Fruit fly (Drosophila melanogaster) whole organism, embryonic: ENCODE data around the gene Ire1.

Experiments used
- ATbp ChIP-seq: fragments of 200-800 bp; sonication (Bioruptor generic); optimal IDR thresholded peaks from 2 replicates; lab custom pipeline; 2017; ENCODE audit warnings: missing biosample characterization, mild to moderate bottlenecking, missing genetic modification characterization, missing genetic modification reagents
- CG10979 ChIP-seq: fragments of 200-800 bp; sonication (Bioruptor generic); optimal IDR thresholded peaks from 2 replicates; lab custom pipeline; 2018; ENCODE audit warnings: missing biosample characterization, mild to moderate bottlenecking, missing genetic modification characterization, moderate library complexity
- CG12155 ChIP-seq: fragments of 200-800 bp; sonication (Bioruptor generic); optimal IDR thresholded peaks from 3 replicates; lab custom pipeline; 2016; ENCODE audit warnings: missing biosample characterization, missing genetic modification characterization
- CG13624 ChIP-seq: fragments of 200-800 bp; sonication (Bioruptor generic); optimal IDR thresholded peaks from 2 replicates; lab custom pipeline; 2016; ENCODE audit warnings: missing biosample characterization, missing genetic modification characterization
- CG15011 ChIP-seq: fragments of 200-800 bp; sonication (Bioruptor generic); optimal IDR thresholded peaks from 3 replicates; lab custom pipeline; 2018; ENCODE audit warnings: missing biosample characterization, mild to moderate bottlenecking, missing genetic modification characterization
- CG17568 ChIP-seq: fragments of 200-800 bp; sonication (Bioruptor generic); optimal IDR thresholded peaks from 2 replicates; lab custom pipeline; 2018; ENCODE audit warnings: missing biosample characterization, mild to moderate bottlenecking, missing genetic modification characterization, moderate library complexity
- CG18262 ChIP-seq: fragments of 200-800 bp; optimal IDR thresholded peaks from 3 replicates; lab custom pipeline; 2019; ENCODE audit warnings: missing biosample characterization, mild to moderate bottlenecking, missing genetic modification characterization, moderate library complexity
- CG2199 ChIP-seq: fragments of 200-800 bp; sonication (Bioruptor generic); IDR thresholded peaks from 3 replicates; pipeline ENCODE4 v1.3.6; 2022; ENCODE audit warnings: missing biosample characterization, missing genetic modification characterization
- CG4707 ChIP-seq: fragments of 200-800 bp; sonication (Bioruptor generic); optimal IDR thresholded peaks from 2 replicates; lab custom pipeline; 2018; ENCODE audit warnings: missing biosample characterization, mild to moderate bottlenecking, missing genetic modification characterization, moderate library complexity
- CG6175 ChIP-seq: fragments of 200-800 bp; sonication (Bioruptor generic); IDR thresholded peaks from 3 replicates; pipeline ENCODE4 v1.3.6; 2022; ENCODE audit warnings: missing biosample characterization, missing genetic modification characterization
- CG7372 ChIP-seq: fragments of 200-800 bp; sonication (Bioruptor generic); IDR thresholded peaks from 2 replicates; pipeline ENCODE4 v1.3.6; 2022; ENCODE audit warnings: missing biosample characterization, missing genetic modification characterization
- CG8478 ChIP-seq: fragments of >200 bp; optimal IDR thresholded peaks from 2 replicates; lab custom pipeline; 2018
- CG8944 ChIP-seq: fragments of 200-800 bp; sonication (Bioruptor generic); optimal IDR thresholded peaks from 3 replicates; lab custom pipeline; 2016; ENCODE audit warnings: missing biosample characterization, missing genetic modification characterization
- CG9932 ChIP-seq: fragments of 200-800 bp; sonication (Bioruptor generic); IDR thresholded peaks from 2 replicates; pipeline ENCODE4 v1.3.6; 2022; ENCODE audit warnings: missing biosample characterization, missing genetic modification characterization
- D ChIP-seq, 2 experiments: fragments of 200-800 bp in 1 of 2; fragments of >200 bp in 1 of 2; sonication (Bioruptor generic) in 1 of 2; optimal IDR thresholded peaks; 2 replicates in 1 of 2; 3 replicates in 1 of 2; lab custom pipeline; 2017; ENCODE audit warnings: mild to moderate bottlenecking in 1 of 2, missing biosample characterization in 1 of 2, missing genetic modification characterization in 1 of 2, missing genetic modification reagents in 1 of 2
- D19B ChIP-seq: fragments of 200-800 bp; sonication (Bioruptor generic); optimal IDR thresholded peaks from 2 replicates; lab custom pipeline; 2017; ENCODE audit warnings: missing biosample characterization, mild to moderate bottlenecking, missing genetic modification characterization
- H15 ChIP-seq: fragments of 200-800 bp; sonication (Bioruptor generic); IDR thresholded peaks from 3 replicates; pipeline ENCODE4 v1.3.6; 2022; ENCODE audit warnings: missing biosample characterization, missing genetic modification characterization
- H2.0 ChIP-seq: fragments of 200-800 bp; sonication (Bioruptor generic); IDR thresholded peaks from 2 replicates; pipeline ENCODE4 v1.3.6; 2022; ENCODE audit warnings: missing biosample characterization, missing genetic modification characterization
- HmgZ ChIP-seq: fragments of 200-800 bp; sonication (Bioruptor generic); optimal IDR thresholded peaks from 2 replicates; lab custom pipeline; 2018; ENCODE audit warnings: missing biosample characterization, mild to moderate bottlenecking, missing genetic modification characterization
- Hsf ChIP-seq: fragments of 200-800 bp; sonication (Bioruptor generic); optimal IDR thresholded peaks from 3 replicates; lab custom pipeline; 2016; ENCODE audit warnings: missing biosample characterization, missing genetic modification characterization
- Med ChIP-seq: fragments of 200-800 bp; sonication (Bioruptor generic); peaks from one replicate; lab custom pipeline; 2016; ENCODE audit warnings: missing biosample characterization, missing genetic modification characterization, mild to moderate bottlenecking, inconsistent platforms, moderate library complexity
- Nf-YB ChIP-seq: fragments of 200-800 bp; sonication (Bioruptor generic); optimal IDR thresholded peaks from 3 replicates; lab custom pipeline; 2019; ENCODE audit warnings: missing biosample characterization, mild to moderate bottlenecking, missing genetic modification characterization, moderate library complexity
- Pdp1 ChIP-seq, 2 experiments: fragments of 200-800 bp; sonication (Bioruptor generic); optimal IDR thresholded peaks; 3 replicates each; lab custom pipeline; 2016; ENCODE audit warnings: missing biosample characterization in 2 of 2, missing genetic modification characterization in 2 of 2, mild to moderate bottlenecking in 1 of 2, moderate library complexity in 1 of 2
- Trl ChIP-seq, 3 experiments: fragments of >200 bp in 2 of 3; fragments of 200-800 bp in 1 of 3; sonication (Bioruptor generic) in 1 of 3; optimal IDR thresholded peaks; 2 replicates in 1 of 3; 3 replicates in 2 of 3; lab custom pipeline; 2016 to 2017; ENCODE audit warnings: missing biosample characterization in 1 of 3, missing genetic modification characterization in 1 of 3
- Xbp1 ChIP-seq: fragments of 200-800 bp; sonication (Bioruptor generic); optimal IDR thresholded peaks from 3 replicates; lab custom pipeline; 2016; ENCODE audit warnings: missing biosample characterization, mild to moderate bottlenecking, missing genetic modification characterization
- YL-1 ChIP-seq: fragments of 200-800 bp; sonication (Bioruptor generic); optimal IDR thresholded peaks from 3 replicates; lab custom pipeline; 2017; ENCODE audit warnings: missing biosample characterization, mild to moderate bottlenecking, missing genetic modification characterization
- corto ChIP-seq: fragments of 200-800 bp; sonication (Bioruptor generic); optimal IDR thresholded peaks from 2 replicates; lab custom pipeline; 2016; ENCODE audit warnings: missing biosample characterization, mild to moderate bottlenecking, missing genetic modification characterization, moderate library complexity
- da ChIP-seq: fragments of 200-800 bp; sonication (Bioruptor generic); optimal IDR thresholded peaks from 2 replicates; lab custom pipeline; 2016; ENCODE audit warnings: missing biosample characterization, missing genetic modification characterization
- dimm ChIP-seq: fragments of 200-800 bp; sonication (Bioruptor generic); IDR thresholded peaks from 2 replicates; pipeline ENCODE4 v1.3.6; 2022; ENCODE audit warnings: missing biosample characterization, missing genetic modification characterization
- ewg ChIP-seq: fragments of 200-800 bp; sonication (Bioruptor generic); optimal IDR thresholded peaks from 3 replicates; lab custom pipeline; 2017; ENCODE audit warnings: mild to moderate bottlenecking, missing biosample characterization, missing genetic modification reagents, missing genetic modification characterization
- her ChIP-seq: fragments of 200-800 bp; sonication (Bioruptor generic); optimal IDR thresholded peaks from 2 replicates; lab custom pipeline; 2016; ENCODE audit warnings: missing biosample characterization, missing genetic modification characterization
- jing ChIP-seq: fragments of 200-800 bp; sonication (Bioruptor generic); optimal IDR thresholded peaks from 2 replicates; lab custom pipeline; 2018; ENCODE audit warnings: missing biosample characterization, mild to moderate bottlenecking, missing genetic modification characterization
- klu ChIP-seq: fragments of 200-800 bp; sonication (Bioruptor generic); IDR thresholded peaks from 2 replicates; pipeline ENCODE4 v1.3.6; 2022; ENCODE audit warnings: missing biosample characterization, missing genetic modification characterization
- otp ChIP-seq: fragments of 200-800 bp; sonication (Bioruptor generic); IDR thresholded peaks from 3 replicates; pipeline ENCODE4, ENCODE4 v1.3.6; 2022; ENCODE audit warnings: missing biosample characterization, missing genetic modification characterization
- pita ChIP-seq: fragments of 200-800 bp; sonication (Bioruptor generic); optimal IDR thresholded peaks from 2 replicates; lab custom pipeline; 2017; ENCODE audit warnings: missing biosample characterization, mild to moderate bottlenecking, missing genetic modification characterization
- row ChIP-seq: fragments of 200-800 bp; sonication (Bioruptor generic); IDR thresholded peaks from 3 replicates; pipeline ENCODE4 v1.3.6; 2022; ENCODE audit warnings: missing biosample characterization, missing genetic modification characterization
- slou ChIP-seq: fragments of 200-800 bp; sonication (Bioruptor generic); optimal IDR thresholded peaks from 3 replicates; lab custom pipeline; 2016; ENCODE audit warnings: missing biosample characterization, missing genetic modification characterization
- so ChIP-seq: fragments of 200-800 bp; sonication (Bioruptor generic); IDR thresholded peaks from 3 replicates; pipeline ENCODE4 v1.3.6; 2022; ENCODE audit warnings: missing biosample characterization, missing genetic modification characterization
- sqz ChIP-seq: fragments of 200-800 bp; sonication (Bioruptor generic); optimal IDR thresholded peaks from 3 replicates; lab custom pipeline; 2018; ENCODE audit warnings: missing biosample characterization, mild to moderate bottlenecking, missing genetic modification characterization
- tup ChIP-seq: fragments of 200-800 bp; sonication (Bioruptor generic); optimal IDR thresholded peaks from 2 replicates; lab custom pipeline; 2016; ENCODE audit warnings: missing biosample characterization, mild to moderate bottlenecking, missing genetic modification characterization, moderate library complexity
- zfh1 ChIP-seq: fragments of 200-800 bp; sonication (Bioruptor generic); IDR thresholded peaks from 3 replicates; pipeline ENCODE4 v1.3.6; 2022; ENCODE audit warnings: missing biosample characterization, missing genetic modification characterization

The Ire1 gene

DNA sequence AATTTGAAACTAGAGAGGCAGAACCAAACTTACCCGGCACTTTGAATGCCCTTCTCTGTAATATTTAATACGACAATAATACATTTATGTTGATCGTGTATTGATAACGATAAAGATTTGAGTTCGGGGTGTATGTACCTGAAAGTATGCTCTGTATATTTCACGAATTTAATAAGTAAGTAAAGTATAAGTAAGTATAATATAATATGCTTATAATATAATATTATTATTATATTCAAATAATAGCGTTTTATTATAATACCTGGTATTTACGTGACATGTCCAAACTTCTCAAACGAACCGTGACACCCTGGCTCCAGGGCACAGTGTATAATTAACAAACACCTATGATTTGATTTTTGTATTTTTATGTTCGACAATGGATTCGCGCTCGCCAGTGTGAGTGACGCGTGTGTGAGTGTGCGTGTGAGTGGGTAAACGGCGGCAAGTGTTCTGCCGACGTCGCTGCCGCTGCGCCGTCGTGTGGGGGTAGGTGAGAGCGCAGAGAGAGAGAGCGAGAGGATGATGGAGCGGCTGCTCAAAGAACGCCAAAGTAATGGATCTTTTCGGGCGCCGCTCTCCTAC is 28.6 kb upstream of the Ire1 start (continued):
- peak; percentile 41 for TF ChIP-seq Nf-YB (GFP tag; lab: Kevin White, UChicago)
- TF ChIP-seq Xbp1 (GFP tag; lab: Kevin White, UChicago): peak; percentile 59
- peak; percentile 66 for TF ChIP-seq CG9932
- peak in 1 of 2 experiments; percentile 34 for TF ChIP-seq Pdp1 (GFP tag; optimal IDR thresholded peaks at IDR 0.05; lab: Kevin White, UChicago)
- no peak for TF ChIP-seq CG8478
- no peak for TF ChIP-seq otp (GFP tag; lab: Robert Waterston, UW)
- no peak for TF ChIP-seq pita (GFP tag; lab: Kevin White, UChicago)
- no peak for TF ChIP-seq D (optimal IDR thresholded peaks at IDR 0.05; lab: Kevin White, UChicago)
- TF ChIP-seq D (GFP tag; optimal IDR thresholded peaks at IDR 0.05; lab: Kevin White, UChicago): peak; percentile 67
- TF ChIP-seq CG6175 (GFP tag; lab: Robert Waterston, UW): 0 out of 3 replicates have a peak, but pooled peaks have one; percentile 11
- TF ChIP-seq so: no peak; the same call in 1 of the 3 replicates
- peak; percentile 79 for TF ChIP-seq row (GFP tag; lab: Robert Waterston, UW)
- TF ChIP-seq dimm (GFP tag; lab: Robert Waterston, UW): no peak
- TF ChIP-seq her (GFP tag; lab: Kevin White, UChicago): no peak
- no peak for TF ChIP-seq CG4707 (GFP tag; lab: Kevin White, UChicago)
- TF ChIP-seq CG2199 (GFP tag; lab: Robert Waterston, UW): no peak
- TF ChIP-seq CG18262 (tag; lab: Kevin White, UChicago): peak; percentile 64
- TF ChIP-seq CG17568: no peak
- TF ChIP-seq YL-1 (GFP tag; lab: Kevin White, UChicago): no peak
- TF ChIP-seq H2.0 (GFP tag; lab: Robert Waterston, UW): no peak; the same call in 1 of the 2 replicates
- TF ChIP-seq H15 (GFP tag; lab: Robert Waterston, UW): no peak
- peak; percentile 43 for TF ChIP-seq ewg (GFP tag; lab: Kevin White, UChicago)
- TF ChIP-seq CG12155: peak; percentile 57
- no peak for TF ChIP-seq da (GFP tag; lab: Kevin White, UChicago)
- TF ChIP-seq CG13624 (GFP tag; lab: Kevin White, UChicago): no peak
- TF ChIP-seq Hsf (GFP tag; lab: Kevin White, UChicago): no peak
- TF ChIP-seq slou (GFP tag; lab: Kevin White, UChicago): no peak
- TF ChIP-seq HmgZ: peak; percentile 48
- TF ChIP-seq jing: peak; percentile 12
- peak; percentile 82 for TF ChIP-seq D19B (GFP tag; lab: Kevin White, UChicago)
- peak; percentile 65 for TF ChIP-seq CG15011 (GFP tag; lab: Kevin White, UChicago)
- TF ChIP-seq sqz: peak; percentile 47
- no peak for TF ChIP-seq CG8944 (GFP tag; lab: Kevin White, UChicago)
- TF ChIP-seq zfh1 (GFP tag; lab: Robert Waterston, UW): no peak
- no peak for TF ChIP-seq corto (GFP tag; lab: Kevin White, UChicago)
- TF ChIP-seq, all 482 proteins: peak for 242

DNA sequence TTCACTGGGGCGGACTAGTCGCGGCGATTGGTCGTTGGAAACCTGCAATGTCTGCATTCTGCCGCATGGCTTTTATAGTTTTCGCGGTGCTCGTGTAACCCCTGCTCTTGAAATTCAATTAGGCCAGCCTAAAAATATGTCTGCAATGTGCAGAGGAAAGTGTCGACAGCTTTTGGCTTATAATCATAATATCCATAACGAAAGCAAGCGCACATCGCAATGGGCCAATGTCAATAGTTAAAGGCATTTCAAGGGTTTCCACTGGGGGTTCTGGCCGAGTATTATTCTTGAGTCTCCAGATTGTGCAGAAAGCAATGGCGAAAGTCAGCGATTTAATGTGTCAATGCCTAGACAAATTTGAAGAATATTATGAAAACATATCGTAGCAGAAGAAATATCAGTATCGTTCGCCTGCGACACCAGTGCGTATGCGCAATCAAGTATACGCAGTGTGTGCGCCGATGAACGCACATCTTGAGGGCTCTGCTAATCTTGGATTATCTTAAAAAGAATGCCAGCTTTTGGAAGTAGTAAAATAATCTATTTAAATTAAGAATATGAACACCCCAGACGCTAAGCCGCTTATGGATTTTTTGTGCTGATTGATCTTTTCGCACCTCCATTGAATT is 27.2 kb upstream of the Ire1 start, which contains the start of gene ninaE:
ninaE (minus strand) TSS at position 51 of the 629 bp plus-strand sequence.
- TF ChIP-seq tup (GFP tag; lab: Kevin White, UChicago): no peak
- peak; percentile 46 for TF ChIP-seq Med
- TF ChIP-seq klu: no peak
- no peak for TF ChIP-seq Trl (optimal IDR thresholded peaks at IDR 0.05; lab: Kevin White, UChicago)
- TF ChIP-seq Trl (GFP tag; optimal IDR thresholded peaks at IDR 0.05; lab: Kevin White, UChicago): no peak
- no peak for TF ChIP-seq ATbp (GFP tag; lab: Kevin White, UChicago)
- TF ChIP-seq CG10979: peak; percentile 23
- peak; percentile 94 for TF ChIP-seq CG7372 (GFP tag; lab: Robert Waterston, UW)
- no peak for TF ChIP-seq corto (GFP tag; lab: Kevin White, UChicago)
